Worm (Caenorhabditis elegans): ENCODE measurements around the gene dec-7.

The dec-7 gene

ce11 chrIII:9984604-9985003 lies 52.4 kb downstream of the dec-7 start:
- TF ChIP-seq ztf-4 (tag; optimal IDR thresholded peaks at IDR 0.05) = no peak
- TF ChIP-seq nhr-10 (tag; optimal IDR thresholded peaks at IDR 0.05) = no peak
- no peak for TF ChIP-seq unc-55 (GFP tag; optimal IDR thresholded peaks at IDR 0.05)

ce11 chrIII:9985542-9985941 lies 53.3 kb downstream of the dec-7 start:
- no peak for TF ChIP-seq F13H6.1 (tag; optimal IDR thresholded peaks at IDR 0.05)
- TF ChIP-seq lin-39 (tag; optimal IDR thresholded peaks at IDR 0.05) = no peak
- TF ChIP-seq mab-5 (tag; optimal IDR thresholded peaks at IDR 0.05) = peak; percentile 74
- no peak for TF ChIP-seq C34F6.9 (tag; optimal IDR thresholded peaks at IDR 0.05)
- no peak for TF ChIP-seq nhr-129 (tag; optimal IDR thresholded peaks at IDR 0.05)
- peak; percentile 95 for TF ChIP-seq unc-55 (GFP tag; optimal IDR thresholded peaks at IDR 0.05)
- no peak for TF ChIP-seq R02D3.7 (tag; optimal IDR thresholded peaks at IDR 0.05)
- TF ChIP-seq elt-1 (tag; optimal IDR thresholded peaks at IDR 0.05) = no peak
- no peak for TF ChIP-seq elt-3 (tag; optimal IDR thresholded peaks at IDR 0.05)
- TF ChIP-seq ceh-82 (tag; optimal IDR thresholded peaks at IDR 0.05) = no peak
- TF ChIP-seq Y55F3AM.14 (GFP tag; optimal IDR thresholded peaks at IDR 0.05) = no peak
- no peak for TF ChIP-seq nhr-12 (tag; optimal IDR thresholded peaks at IDR 0.05)
- no peak for TF ChIP-seq nhr-237 (tag; optimal IDR thresholded peaks at IDR 0.05)
- TF ChIP-seq sma-3 (GFP tag; optimal IDR thresholded peaks at IDR 0.05) = no peak
- no peak for TF ChIP-seq ceh-16 (tag; optimal IDR thresholded peaks at IDR 0.05)

- TF ChIP-seq egl-27 (tag; optimal IDR thresholded peaks at IDR 0.05) = no peak
- TF ChIP-seq nhr-129 (tag; optimal IDR thresholded peaks at IDR 0.05) = peak; percentile 39
Observed at ce11 chrIII:9986827-9987429, 54.7 kb downstream of the dec-7 start, which contains the start of gene C05B5.12. TSS of gene C05B5.12 (plus strand) at chrIII:9987379.

ce11 chrIII:9988352-9988751 lies 56.2 kb downstream of the dec-7 start, which contains the start of gene C05B5.1:
TSS of gene C05B5.1 (minus strand) at chrIII:9988452.
- TF ChIP-seq nhr-129 (tag; optimal IDR thresholded peaks at IDR 0.05) (no peak), zag-1 (tag; optimal IDR thresholded peaks at IDR 0.05) (no peak), sma-9 (GFP tag; optimal IDR thresholded peaks at IDR 0.05) (no peak), sma-9 (tag; optimal IDR thresholded peaks at IDR 0.05) (no peak), lin-39 (tag; optimal IDR thresholded peaks at IDR 0.05) (no peak), dmd-4 (tag; optimal IDR thresholded peaks at IDR 0.05) (no peak), ceh-16 (tag; optimal IDR thresholded peaks at IDR 0.05) (no peak), nhr-237 (tag; optimal IDR thresholded peaks at IDR 0.05) (no peak), unc-62 (GFP tag; optimal IDR thresholded peaks at IDR 0.05) (no peak), nhr-23 (tag; optimal IDR thresholded peaks at IDR 0.05) (no peak), fos-1 (tag; optimal IDR thresholded peaks at IDR 0.05) (no peak), elt-1 (tag; optimal IDR thresholded peaks at IDR 0.05) (no peak), skn-1 (tag; optimal IDR thresholded peaks at IDR 0.05) (no peak), R02D3.7 (tag; optimal IDR thresholded peaks at IDR 0.05) (no peak), unc-55 (GFP tag; optimal IDR thresholded peaks at IDR 0.05) (no peak), mab-5 (tag; optimal IDR thresholded peaks at IDR 0.05) (no peak), aly-2 (tag; optimal IDR thresholded peaks at IDR 0.05) (no peak), crh-2 (tag; optimal IDR thresholded peaks at IDR 0.05) (no peak), ztf-4 (tag; optimal IDR thresholded peaks at IDR 0.05) (no peak), unc-39 (tag; optimal IDR thresholded peaks at IDR 0.05) (no peak), snpc-4 (tag; optimal IDR thresholded peaks at IDR 0.05) (no peak)

Data from whole organism, L2 larva.